Worm (Caenorhabditis elegans) whole organism, L2 larva: ENCODE data around the gene H32C10.1.

Experiments
- R02D3.7 ChIP-seq: fragments of 150-350 bp; optimal IDR thresholded peaks from 2 replicates; lab custom pipeline; 2014; ENCODE audit warnings: missing biosample characterization, missing genetic modification characterization
- alr-1 ChIP-seq: fragments of 150-350 bp; optimal IDR thresholded peaks from 2 replicates; lab custom pipeline; 2014; ENCODE audit warnings: missing biosample characterization, missing genetic modification characterization
- ama-1 ChIP-seq: fragments of 150-350 bp; optimal IDR thresholded peaks from 2 replicates; lab custom pipeline; 2018; ENCODE audit warnings: inconsistent platforms
- ceh-16 ChIP-seq: fragments of 150-350 bp; optimal IDR thresholded peaks from 2 replicates; lab custom pipeline; 2014; ENCODE audit warnings: missing biosample characterization, missing genetic modification characterization
- dmd-4 ChIP-seq: sonication (generic microtip); optimal IDR thresholded peaks from 2 replicates; lab custom pipeline; 2017; ENCODE audit warnings: missing biosample characterization, missing genetic modification characterization
- elt-1 ChIP-seq: fragments of 150-350 bp; optimal IDR thresholded peaks from 2 replicates; lab custom pipeline; 2014; ENCODE audit warnings: missing biosample characterization, missing genetic modification characterization
- lin-13 ChIP-seq: fragments of 150-350 bp; optimal IDR thresholded peaks from 2 replicates; lab custom pipeline; 2014; ENCODE audit warnings: missing biosample characterization, missing genetic modification reagents, missing genetic modification characterization
- mab-5 ChIP-seq: fragments of 150-350 bp; optimal IDR thresholded peaks from 2 replicates; lab custom pipeline; 2014; ENCODE audit warnings: missing biosample characterization, missing genetic modification characterization
- nhr-23 ChIP-seq: fragments of 150-350 bp; optimal IDR thresholded peaks from 2 replicates; lab custom pipeline; 2014; ENCODE audit warnings: missing biosample characterization, missing genetic modification reagents, missing genetic modification characterization
- nhr-77 ChIP-seq: fragments of 150-350 bp; optimal IDR thresholded peaks from 2 replicates; lab custom pipeline; 2014; ENCODE audit warnings: missing biosample characterization, missing genetic modification characterization
- unc-39 ChIP-seq: fragments of 150-350 bp; optimal IDR thresholded peaks from 2 replicates; lab custom pipeline; 2014; ENCODE audit warnings: missing biosample characterization, missing genetic modification characterization

DNA sequence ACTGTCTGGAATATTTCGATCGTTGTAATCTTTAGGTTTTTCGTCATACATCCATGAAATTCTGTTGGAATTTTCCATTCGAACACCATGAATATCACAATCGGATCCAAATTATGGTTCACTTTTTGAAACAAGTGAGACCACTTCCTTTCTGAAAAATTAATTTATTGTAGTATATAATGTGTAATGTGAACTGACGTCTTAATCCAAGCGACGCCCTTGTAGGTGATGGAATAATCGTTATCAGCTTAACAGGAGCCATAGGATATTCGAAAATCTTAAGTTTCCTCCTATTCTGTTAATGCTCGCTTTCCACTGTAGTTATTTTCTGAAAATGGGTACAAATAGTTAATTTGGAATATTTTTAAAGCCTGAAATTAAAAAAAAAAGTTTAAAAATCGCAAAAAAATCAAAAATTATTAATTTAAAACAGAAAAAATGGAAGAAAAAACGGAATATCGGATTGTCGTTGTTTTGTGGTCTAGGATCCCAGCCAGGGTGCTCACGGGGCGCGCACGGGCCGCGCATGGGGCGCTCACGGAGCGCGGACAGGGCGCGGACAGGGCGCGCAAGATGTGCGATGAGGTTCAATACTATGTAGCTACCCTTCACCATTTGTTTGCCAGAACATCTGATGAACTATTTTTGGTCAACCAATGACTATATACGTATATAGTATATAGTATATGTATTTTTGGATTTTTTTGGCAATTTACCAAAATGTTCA, 28.2 kb downstream of the H32C10.1 start, which contains the start of gene K02B2.6:
- TF ChIP-seq lin-13 (GFP tag; lab: Kevin White, UChicago) (no peak), R02D3.7 (no peak), nhr-77 (tag; lab: Kevin White, UChicago) (no peak), unc-39 (tag; lab: Kevin White, UChicago) (no peak), ama-1 (lab: Kevin White, UChicago) (no peak), elt-1 (tag; lab: Kevin White, UChicago) (no peak), nhr-23 (no peak), ceh-16 (tag; lab: Kevin White, UChicago) (no peak), alr-1 (tag; lab: Kevin White, UChicago) (no peak), mab-5 (tag; lab: Kevin White, UChicago) (no peak), dmd-4 (tag; lab: Kevin White, UChicago) (no peak)
